Fruit fly (Drosophila melanogaster) S2 (cell line): ENCODE results near the gene sqz.

ENCODE experiments used
- CG8478 ChIP-seq: fragments of >200 bp; optimal IDR thresholded peaks from 2 replicates; lab custom pipeline; 2018
- CTCF ChIP-seq, 2 experiments: fragments of >200 bp; optimal IDR thresholded peaks; 2 replicates each; lab custom pipeline; 2018

Gene sqz

dm6 chr3R:19159778-19160177 is 4.2 kb upstream of the sqz start, which contains the start of gene CG11779:
Gene CG11779 (minus strand): TSS chr3R:19159878.
- TF ChIP-seq CTCF (optimal IDR thresholded peaks at IDR 0.05; lab: Kevin White, UChicago), result no peak

dm6 chr3R:19162135-19162616 is 1.8 kb upstream of the sqz start, which contains the start of the genes CG42359 and Nsun5:
Gene CG42359 (minus strand): TSS chr3R:19162300.
Gene Nsun5 (minus strand): TSS chr3R:19162300.
- TF ChIP-seq CTCF (optimal IDR thresholded peaks at IDR 0.05; lab: Kevin White, UChicago), result peak in 1 of 2 experiments; percentile 14
- TF ChIP-seq CG8478 (lab: Kevin White, UChicago), result no peak

dm6 chr3R:19164873-19165456 is 954 bp downstream of the sqz start:
- no peak for TF ChIP-seq CG8478 (lab: Kevin White, UChicago)
- no peak for TF ChIP-seq CTCF (optimal IDR thresholded peaks at IDR 0.05; lab: Kevin White, UChicago)

- TF ChIP-seq CG8478 (lab: Kevin White, UChicago) (no peak), CTCF (optimal IDR thresholded peaks at IDR 0.05; lab: Kevin White, UChicago) (no peak)
Measured at dm6 chr3R:19165620-19166055, 1.6 kb downstream of the sqz start.

- TF ChIP-seq CTCF (optimal IDR thresholded peaks at IDR 0.05; lab: Kevin White, UChicago), result no peak
- no peak for TF ChIP-seq CG8478 (lab: Kevin White, UChicago)
Measured at dm6 chr3R:19166077-19166778, 2.2 kb downstream of the sqz start.

- TF ChIP-seq CTCF (optimal IDR thresholded peaks at IDR 0.05; lab: Kevin White, UChicago) (no peak), CG8478 (lab: Kevin White, UChicago) (no peak)
Measured at dm6 chr3R:19167521-19167920, 3.5 kb downstream of the sqz start.

- no peak for TF ChIP-seq CG8478 (lab: Kevin White, UChicago)
- no peak for TF ChIP-seq CTCF (optimal IDR thresholded peaks at IDR 0.05; lab: Kevin White, UChicago)
Measured at dm6 chr3R:19174512-19174911, 10.5 kb downstream of the sqz start.

- TF ChIP-seq CTCF (optimal IDR thresholded peaks at IDR 0.05; lab: Kevin White, UChicago) (no peak), CG8478 (lab: Kevin White, UChicago) (no peak)
Measured at dm6 chr3R:19176700-19177099, 12.7 kb downstream of the sqz start, which contains the start of gene CG14282. Gene CG14282 (plus strand): TSS chr3R:19177000.

- TF ChIP-seq CG8478 (lab: Kevin White, UChicago) (no peak), CTCF (optimal IDR thresholded peaks at IDR 0.05; lab: Kevin White, UChicago) (peak in 1 of 2 experiments; percentile 12)
Measured at dm6 chr3R:19180263-19180893, 16.4 kb downstream of the sqz start, which contains the start of the genes CG5555 and myd. Gene CG5555 (minus strand): TSS chr3R:19180538. Gene myd (plus strand): TSS chr3R:19180659.

- TF ChIP-seq CTCF (optimal IDR thresholded peaks at IDR 0.05; lab: Kevin White, UChicago), result no peak
- TF ChIP-seq CG8478 (lab: Kevin White, UChicago), result no peak
Measured at dm6 chr3R:19181214-19181613, 17.2 kb downstream of the sqz start.

dm6 chr3R:19182848-19183247 is 18.8 kb downstream of the sqz start:
- TF ChIP-seq CTCF (optimal IDR thresholded peaks at IDR 0.05; lab: Kevin White, UChicago) (no peak), CG8478 (lab: Kevin White, UChicago) (no peak)

- TF ChIP-seq CTCF (optimal IDR thresholded peaks at IDR 0.05; lab: Kevin White, UChicago) (no peak), CG8478 (lab: Kevin White, UChicago) (no peak)
Measured at dm6 chr3R:19187717-19188149, 23.7 kb downstream of the sqz start.

dm6 chr3R:19190020-19190419 is 26.0 kb downstream of the sqz start:
- TF ChIP-seq CTCF (optimal IDR thresholded peaks at IDR 0.05; lab: Kevin White, UChicago) (no peak), CG8478 (lab: Kevin White, UChicago) (no peak)

- TF ChIP-seq CG8478 (lab: Kevin White, UChicago), result no peak
- no peak for TF ChIP-seq CTCF (optimal IDR thresholded peaks at IDR 0.05; lab: Kevin White, UChicago)
Measured at dm6 chr3R:19211778-19212177, 47.8 kb downstream of the sqz start, which contains the start of gene cry. Gene cry (plus strand): TSS chr3R:19212154.
